Fruit fly (Drosophila melanogaster): ENCODE measurements around the gene Caf1-180.

dm6 chrX:8572939-8573594 lies 33.0 kb downstream of the Caf1-180 start, which contains the start of gene spirit:
- TF ChIP-seq CG6808 (GFP tag; optimal IDR thresholded peaks at IDR 0.05) = no peak
- TF ChIP-seq fd59A (GFP tag; optimal IDR thresholded peaks at IDR 0.05) = no peak
- TF ChIP-seq CG8319 (GFP tag; optimal IDR thresholded peaks at IDR 0.05) = no peak
- no peak for TF ChIP-seq Sox15 (GFP tag; optimal IDR thresholded peaks at IDR 0.05)
- TF ChIP-seq CG10669 (GFP tag; optimal IDR thresholded peaks at IDR 0.05) = no peak

All from whole organism, prepupa.